Fruit fly (Drosophila melanogaster) whole organism, adult: Measurements from ENCODE around the gene CG9328.

Experiments
- CG11617 ChIP-seq: fragments of 200-800 bp; sonication (Bioruptor generic); optimal IDR thresholded peaks from 2 replicates; lab custom pipeline; 2017; ENCODE audit warnings: mild to moderate bottlenecking, missing biosample characterization, missing genetic modification reagents, missing genetic modification characterization
- CG12768 ChIP-seq: fragments of 200-800 bp; sonication (Bioruptor generic); optimal IDR thresholded peaks from 2 replicates; lab custom pipeline; 2017; ENCODE audit warnings: missing biosample characterization, missing genetic modification characterization, mild to moderate bottlenecking, moderate library complexity, missing genetic modification reagents
- CG14711 ChIP-seq: fragments of 200-800 bp; sonication (Bioruptor generic); optimal IDR thresholded peaks from 2 replicates; lab custom pipeline; 2018; ENCODE audit warnings: missing biosample characterization, mild to moderate bottlenecking, missing genetic modification characterization, moderate library complexity
- CG1620 ChIP-seq: fragments of 200-800 bp; sonication (Bioruptor generic); optimal IDR thresholded peaks from 2 replicates; lab custom pipeline; 2016; ENCODE audit warnings: missing biosample characterization, missing genetic modification characterization
- CG33017 ChIP-seq: fragments of 200-800 bp; sonication (Bioruptor generic); optimal IDR thresholded peaks from 2 replicates; lab custom pipeline; 2018; ENCODE audit warnings: missing biosample characterization, mild to moderate bottlenecking, missing genetic modification characterization, moderate library complexity
- CG5204 ChIP-seq: fragments of 200-800 bp; sonication (Bioruptor generic); optimal IDR thresholded peaks from 2 replicates; lab custom pipeline; 2016; ENCODE audit warnings: missing biosample characterization, missing genetic modification characterization
- CG7045 ChIP-seq: fragments of 200-800 bp; sonication (Bioruptor generic); optimal IDR thresholded peaks from 2 replicates; lab custom pipeline; 2017; ENCODE audit warnings: missing biosample characterization, mild to moderate bottlenecking, missing genetic modification characterization
- CG7101 ChIP-seq: fragments of 200-800 bp; sonication (Bioruptor generic); optimal IDR thresholded peaks from 2 replicates; lab custom pipeline; 2018; ENCODE audit warnings: missing biosample characterization, mild to moderate bottlenecking, missing genetic modification characterization, moderate library complexity
- Clk ChIP-seq: fragments of 200-800 bp; sonication (Bioruptor generic); optimal IDR thresholded peaks from 2 replicates; lab custom pipeline; 2017; ENCODE audit warnings: missing biosample characterization, missing genetic modification characterization
- Crg-1 ChIP-seq: fragments of 200-800 bp; sonication (Bioruptor generic); optimal IDR thresholded peaks from 2 replicates; lab custom pipeline; 2016; ENCODE audit warnings: missing biosample characterization, missing genetic modification characterization
- Hr96 ChIP-seq: fragments of 200-800 bp; sonication (Bioruptor generic); optimal IDR thresholded peaks from 2 replicates; lab custom pipeline; 2016; ENCODE audit warnings: missing biosample characterization, missing genetic modification characterization
- Mnt ChIP-seq: fragments of 200-800 bp; sonication (Bioruptor generic); optimal IDR thresholded peaks from 2 replicates; lab custom pipeline; 2016; ENCODE audit warnings: missing biosample characterization, mild to moderate bottlenecking, missing genetic modification characterization
- bab1 ChIP-seq: fragments of 200-800 bp; sonication (Bioruptor generic); optimal IDR thresholded peaks from 3 replicates; lab custom pipeline; 2019; ENCODE audit warnings: missing biosample characterization, mild to moderate bottlenecking, missing genetic modification characterization, moderate library complexity
- cic ChIP-seq: fragments of 200-800 bp; sonication (Bioruptor generic); optimal IDR thresholded peaks from 2 replicates; lab custom pipeline; 2017; ENCODE audit warnings: missing biosample characterization, mild to moderate bottlenecking, missing genetic modification characterization, moderate library complexity
- cnc ChIP-seq, 2 experiments: fragments of >200 bp; optimal IDR thresholded peaks; 2 replicates each; lab custom pipeline; 2017
- kay ChIP-seq: fragments of 200-800 bp; sonication (Bioruptor generic); peaks from one replicate; lab custom pipeline; 2016; ENCODE audit warnings: missing biosample characterization, missing genetic modification characterization, borderline replicate concordance
- ovo ChIP-seq: fragments of 200-800 bp; sonication (Bioruptor generic); optimal IDR thresholded peaks from 2 replicates; lab custom pipeline; 2016; ENCODE audit warnings: missing biosample characterization, missing genetic modification characterization
- pad ChIP-seq: fragments of 200-800 bp; sonication (Bioruptor generic); optimal IDR thresholded peaks from 3 replicates; lab custom pipeline; 2017; ENCODE audit warnings: missing biosample characterization, missing genetic modification characterization, mild to moderate bottlenecking, moderate library complexity, missing genetic modification reagents
- tj ChIP-seq: fragments of 200-800 bp; sonication (Bioruptor generic); optimal IDR thresholded peaks from 3 replicates; lab custom pipeline; 2017; ENCODE audit warnings: missing biosample characterization, mild to moderate bottlenecking, missing genetic modification characterization, moderate library complexity
- toe ChIP-seq: fragments of 200-800 bp; sonication (Bioruptor generic); optimal IDR thresholded peaks from 2 replicates; lab custom pipeline; 2016; ENCODE audit warnings: missing biosample characterization, missing genetic modification characterization

The CG9328 gene

dm6 chr2L:20802839-20803238 lies 5.3 kb downstream of the CG9328 start:
- no peak for TF ChIP-seq CG1620 (GFP tag; lab: Kevin White, UChicago)
- TF ChIP-seq toe (GFP tag; lab: Kevin White, UChicago), result no peak
- no peak for TF ChIP-seq CG7045 (GFP tag; lab: Kevin White, UChicago)
- TF ChIP-seq tj (GFP tag; lab: Kevin White, UChicago), result no peak
- no peak for TF ChIP-seq cic (GFP tag; lab: Kevin White, UChicago)
- TF ChIP-seq cnc (optimal IDR thresholded peaks at IDR 0.05; lab: Kevin White, UChicago), result no peak
- TF ChIP-seq CG11617, result no peak
- no peak for TF ChIP-seq ovo (GFP tag; lab: Kevin White, UChicago)
- no peak for TF ChIP-seq CG33017 (tag; lab: Kevin White, UChicago)

- TF ChIP-seq cnc (optimal IDR thresholded peaks at IDR 0.05; lab: Kevin White, UChicago) (no peak), Mnt (GFP tag; lab: Kevin White, UChicago) (no peak), bab1 (GFP tag; lab: Kevin White, UChicago) (no peak), Hr96 (no peak), CG7101 (no peak), CG14711 (tag; lab: Kevin White, UChicago) (no peak), pad (GFP tag; lab: Kevin White, UChicago) (no peak), Crg-1 (GFP tag; lab: Kevin White, UChicago) (no peak)
Observed at dm6 chr2L:20803733-20804164, 6.2 kb downstream of the CG9328 start.

dm6 chr2L:20805624-20806339 lies 8.3 kb downstream of the CG9328 start:
- peak; percentile 51 for TF ChIP-seq Crg-1 (GFP tag; lab: Kevin White, UChicago)
- no peak for TF ChIP-seq ovo (GFP tag; lab: Kevin White, UChicago)
- peak; percentile 64 for TF ChIP-seq pad (GFP tag; lab: Kevin White, UChicago)
- no peak for TF ChIP-seq Clk (GFP tag; lab: Kevin White, UChicago)
- peak; percentile 81 for TF ChIP-seq CG14711 (tag; lab: Kevin White, UChicago)
- TF ChIP-seq kay, result peak; percentile 70
- peak; percentile 32 for TF ChIP-seq CG1620 (GFP tag; lab: Kevin White, UChicago)
- TF ChIP-seq CG7101, result peak; percentile 82
- peak; percentile 64 for TF ChIP-seq CG5204 (GFP tag; lab: Kevin White, UChicago)
- peak; percentile 75 for TF ChIP-seq CG11617
- peak; percentile 72 for TF ChIP-seq CG33017 (tag; lab: Kevin White, UChicago)
- TF ChIP-seq cic (GFP tag; lab: Kevin White, UChicago), result no peak
- no peak for TF ChIP-seq cnc (optimal IDR thresholded peaks at IDR 0.05; lab: Kevin White, UChicago)
- TF ChIP-seq toe (GFP tag; lab: Kevin White, UChicago), result no peak
- TF ChIP-seq tj (GFP tag; lab: Kevin White, UChicago), result peak; percentile 93
- peak; percentile 91 for TF ChIP-seq bab1 (GFP tag; lab: Kevin White, UChicago)
- peak; percentile 45 for TF ChIP-seq CG7045 (GFP tag; lab: Kevin White, UChicago)
- TF ChIP-seq Hr96, result no peak
- TF ChIP-seq CG12768, result peak; percentile 73
- peak; percentile 20 for TF ChIP-seq Mnt (GFP tag; lab: Kevin White, UChicago)

dm6 chr2L:20806619-20807018 lies 9.1 kb downstream of the CG9328 start:
- TF ChIP-seq kay, result no peak
- TF ChIP-seq CG1620 (GFP tag; lab: Kevin White, UChicago), result no peak

dm6 chr2L:20807617-20808509 lies 10.3 kb downstream of the CG9328 start:
- TF ChIP-seq CG7045 (GFP tag; lab: Kevin White, UChicago) (peak; percentile 33), kay (no peak), cnc (optimal IDR thresholded peaks at IDR 0.05; lab: Kevin White, UChicago) (no peak), ovo (GFP tag; lab: Kevin White, UChicago) (no peak), cic (GFP tag; lab: Kevin White, UChicago) (no peak), CG1620 (GFP tag; lab: Kevin White, UChicago) (no peak), CG33017 (tag; lab: Kevin White, UChicago) (peak; percentile 58), CG5204 (GFP tag; lab: Kevin White, UChicago) (no peak), Mnt (GFP tag; lab: Kevin White, UChicago) (no peak), CG14711 (tag; lab: Kevin White, UChicago) (no peak), Hr96 (no peak), pad (GFP tag; lab: Kevin White, UChicago) (peak; percentile 24), CG7101 (peak; percentile 13)

dm6 chr2L:20808510-20809195 lies 11.1 kb downstream of the CG9328 start:
- peak; percentile 5 for TF ChIP-seq Clk (GFP tag; lab: Kevin White, UChicago)
- peak; percentile 81 for TF ChIP-seq pad (GFP tag; lab: Kevin White, UChicago)
- TF ChIP-seq CG7101, result no peak
